Fruit fly (Drosophila melanogaster): ENCODE results near the gene Srp72.

DNA sequence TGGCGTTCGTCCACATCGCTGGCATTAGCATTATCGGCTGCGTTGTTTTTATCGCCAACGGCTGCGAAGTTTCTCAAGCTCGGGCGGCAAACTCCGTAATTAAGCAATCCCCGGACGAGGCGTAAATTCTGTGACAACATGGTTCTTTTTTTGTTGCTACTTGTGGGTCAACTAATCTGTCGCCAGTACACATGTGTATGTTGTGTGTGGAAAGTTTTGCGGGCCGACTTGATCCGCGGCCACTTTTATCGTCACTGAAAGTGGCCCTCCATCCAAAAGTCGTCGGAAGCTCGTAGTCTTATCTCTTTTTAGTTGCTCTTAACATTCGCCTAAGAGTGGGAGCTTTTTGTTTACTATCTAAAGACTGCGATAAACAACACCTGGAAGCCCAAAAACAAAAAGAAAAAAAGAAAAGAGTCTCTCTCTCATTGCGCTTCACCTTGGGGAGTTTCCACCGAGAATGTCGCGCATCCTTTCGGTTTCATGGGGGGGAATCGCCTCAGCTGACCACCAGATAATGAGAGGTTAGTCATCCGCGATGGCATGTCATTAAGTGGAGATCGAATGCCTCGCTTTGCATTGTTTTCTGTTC, 24.6 kb upstream of the Srp72 start, which contains the start of gene CG10877:
- peak; percentile 2 for TF ChIP-seq CG13204 (GFP tag; optimal IDR thresholded peaks at IDR 0.05)
- 0 out of 2 replicates have a peak, but pooled peaks have one; percentile 26 for TF ChIP-seq CG12605 (GFP tag; IDR thresholded peaks at IDR 0.05)
- peak; percentile 19 for TF ChIP-seq CG15710 (tag; optimal IDR thresholded peaks at IDR 0.05)
- no peak for TF ChIP-seq CG17806 (tag; optimal IDR thresholded peaks at IDR 0.05)
- TF ChIP-seq CG8159 (tag; optimal IDR thresholded peaks at IDR 0.05), result peak; percentile 9
- no peak for TF ChIP-seq CG32121 (GFP tag; IDR thresholded peaks at IDR 0.05)
- no peak for TF ChIP-seq CG34367 (tag; optimal IDR thresholded peaks at IDR 0.05)
- TF ChIP-seq CG8301 (tag; optimal IDR thresholded peaks at IDR 0.05), result no peak
- TF ChIP-seq D1 (tag; optimal IDR thresholded peaks at IDR 0.05), result no peak
- peak; percentile 85 for TF ChIP-seq EcR (GFP tag; optimal IDR thresholded peaks at IDR 0.05)
- TF ChIP-seq CG9948 (tag; optimal IDR thresholded peaks at IDR 0.05), result no peak
- no peak for TF ChIP-seq Snoo (tag; optimal IDR thresholded peaks at IDR 0.05)

Data from whole organism, pupa.